Fruit fly (Drosophila melanogaster) whole organism: Measurements from ENCODE around the gene CG31224.

ENCODE experiments used
- CG8478 ChIP-seq: fragments of >200 bp; optimal IDR thresholded peaks from 2 replicates; lab custom pipeline; 2018; ENCODE audit warnings: inconsistent platforms
- usp ChIP-seq: fragments of >200 bp; optimal IDR thresholded peaks from 2 replicates; lab custom pipeline; 2017; ENCODE audit warnings: missing biosample characterization, missing genetic modification characterization, mixed read lengths

dm6 chr3R:18670441-18671111 is 11.5 kb upstream of the CG31224 start:
- no peak for TF ChIP-seq CG8478 (lab: Kevin White, UChicago)
- no peak for TF ChIP-seq usp (GFP tag; lab: Kevin White, UChicago)
